Fruit fly (Drosophila melanogaster): Measurements from ENCODE around the gene PolrMT.

dm6 chr2L:1095450-1095849, 12.7 kb downstream of the PolrMT start:
- no peak for TF ChIP-seq CG16813 (GFP tag; IDR thresholded peaks at IDR 0.05; ENCODE audit: partially characterized antibody)
- TF ChIP-seq CG14441 (GFP tag; IDR thresholded peaks at IDR 0.05) = no peak
- no peak for TF ChIP-seq mam (GFP tag; optimal IDR thresholded peaks at IDR 0.05)
- no peak for TF ChIP-seq btn (GFP tag; optimal IDR thresholded peaks at IDR 0.05)
- no peak for TF ChIP-seq Sin3A (optimal IDR thresholded peaks at IDR 0.05)
- no peak for TF ChIP-seq Dref (GFP tag; IDR thresholded peaks at IDR 0.05)
- no peak for TF ChIP-seq pb (GFP tag; optimal IDR thresholded peaks at IDR 0.05)
- no peak for TF ChIP-seq CG17361 (GFP tag; IDR thresholded peaks at IDR 0.05)
- no peak for TF ChIP-seq CG11723 (GFP tag; optimal IDR thresholded peaks at IDR 0.05)
- no peak for TF ChIP-seq CrebB (tag; optimal IDR thresholded peaks at IDR 0.05)
- no peak for TF ChIP-seq pita (GFP tag; optimal IDR thresholded peaks at IDR 0.05)
